Fruit fly (Drosophila melanogaster) whole organism, adult: ENCODE data around the gene RhoGEF3.

Experiments
- CG7045 ChIP-seq: fragments of 200-800 bp; sonication (Bioruptor generic); optimal IDR thresholded peaks from 2 replicates; lab custom pipeline; 2017; ENCODE audit warnings: missing biosample characterization, mild to moderate bottlenecking, missing genetic modification characterization
- CG7101 ChIP-seq: fragments of 200-800 bp; sonication (Bioruptor generic); optimal IDR thresholded peaks from 2 replicates; lab custom pipeline; 2018; ENCODE audit warnings: missing biosample characterization, mild to moderate bottlenecking, missing genetic modification characterization, moderate library complexity
- Crg-1 ChIP-seq: fragments of 200-800 bp; sonication (Bioruptor generic); optimal IDR thresholded peaks from 2 replicates; lab custom pipeline; 2016; ENCODE audit warnings: missing biosample characterization, missing genetic modification characterization
- Hr96 ChIP-seq: fragments of 200-800 bp; sonication (Bioruptor generic); optimal IDR thresholded peaks from 2 replicates; lab custom pipeline; 2016; ENCODE audit warnings: missing biosample characterization, missing genetic modification characterization
- Mnt ChIP-seq: fragments of 200-800 bp; sonication (Bioruptor generic); optimal IDR thresholded peaks from 2 replicates; lab custom pipeline; 2016; ENCODE audit warnings: missing biosample characterization, mild to moderate bottlenecking, missing genetic modification characterization
- cnc ChIP-seq, 2 experiments: fragments of >200 bp; optimal IDR thresholded peaks; 2 replicates each; lab custom pipeline; 2017
- kay ChIP-seq: fragments of 200-800 bp; sonication (Bioruptor generic); peaks from one replicate; lab custom pipeline; 2016; ENCODE audit warnings: missing biosample characterization, missing genetic modification characterization, borderline replicate concordance
- toe ChIP-seq: fragments of 200-800 bp; sonication (Bioruptor generic); optimal IDR thresholded peaks from 2 replicates; lab custom pipeline; 2016; ENCODE audit warnings: missing biosample characterization, missing genetic modification characterization

- TF ChIP-seq Crg-1 (GFP tag; lab: Kevin White, UChicago) (no peak), Hr96 (GFP tag; lab: Kevin White, UChicago) (no peak), CG7101 (tag; lab: Kevin White, UChicago) (no peak), kay (GFP tag; lab: Kevin White, UChicago) (no peak), cnc (optimal IDR thresholded peaks at IDR 0.05; lab: Kevin White, UChicago) (no peak), toe (GFP tag; lab: Kevin White, UChicago) (no peak), Mnt (no peak), CG7045 (GFP tag; lab: Kevin White, UChicago) (no peak)
Observed at dm6 chr3L:291583-292145, 14.4 kb downstream of the RhoGEF3 start.
